Worm (Caenorhabditis elegans) whole organism, young adult: ENCODE results near the gene nhr-138.

ENCODE experiments used
- B0019.2 ChIP-seq: fragments of 200-800 bp; sonication (Bioruptor generic); conservative IDR thresholded peaks from 2 replicates; pipeline ENCODE4 v1.3.6; 2022; ENCODE audit warnings: missing genetic modification reagents, missing genetic modification characterization, missing compliant biosample characterization
- B0261.1 ChIP-seq: sonication (generic microtip); optimal IDR thresholded peaks from 2 replicates; lab custom pipeline; 2016; ENCODE audit warnings: mild to moderate bottlenecking, missing genetic modification characterization, moderate library complexity, missing compliant biosample characterization
- F10E7.11 ChIP-seq: sonication (generic microtip); optimal IDR thresholded peaks from 2 replicates; lab custom pipeline; 2017; ENCODE audit warnings: mild to moderate bottlenecking, missing genetic modification characterization, moderate library complexity, missing compliant biosample characterization
- F52B5.7 ChIP-seq: sonication (generic microtip); optimal IDR thresholded peaks from 2 replicates; lab custom pipeline; 2016; ENCODE audit warnings: mild to moderate bottlenecking, missing genetic modification characterization, missing compliant biosample characterization
- F55B11.4 ChIP-seq: sonication (generic microtip); optimal IDR thresholded peaks from 2 replicates; lab custom pipeline; 2016; ENCODE audit warnings: missing compliant biosample characterization, missing genetic modification characterization, borderline replicate concordance; ENCODE audit not compliant: insufficient read depth
- T26A5.8 ChIP-seq: sonication (generic microtip); optimal IDR thresholded peaks from 2 replicates; lab custom pipeline; 2016; ENCODE audit warnings: missing genetic modification characterization, missing compliant biosample characterization
- cebp-1 ChIP-seq, 2 experiments: fragments of 200-800 bp in 1 of 2; sonication (Bioruptor generic) in 1 of 2; sonication (generic microtip) in 1 of 2; IDR thresholded peaks in 1 of 2; optimal IDR thresholded peaks in 1 of 2; 2 replicates each; pipeline versions ENCODE4 v1.3.6 to Lab custom; 2017 to 2022; ENCODE audit warnings: missing compliant biosample characterization in 2 of 2, missing genetic modification characterization in 2 of 2, mild to moderate bottlenecking in 1 of 2, missing genetic modification reagents in 1 of 2, moderate library complexity in 1 of 2
- ceh-27 ChIP-seq: fragments of 200-800 bp; sonication (Bioruptor generic); optimal IDR thresholded peaks from 2 replicates; lab custom pipeline; 2018; ENCODE audit warnings: mild to moderate bottlenecking, missing genetic modification characterization, moderate library complexity, missing compliant biosample characterization
- ceh-58 ChIP-seq: fragments of 200-800 bp; sonication (Bioruptor generic); IDR thresholded peaks from 2 replicates; pipeline ENCODE4 v1.3.6; 2022; ENCODE audit warnings: missing genetic modification characterization, missing compliant biosample characterization
- ceh-79 ChIP-seq: sonication (generic microtip); optimal IDR thresholded peaks from 2 replicates; lab custom pipeline; 2017; ENCODE audit warnings: mild to moderate bottlenecking, missing genetic modification characterization, missing compliant biosample characterization
- dox-1 ChIP-seq: fragments of 200-800 bp; sonication (Bioruptor generic); IDR thresholded peaks from 2 replicates; pipeline ENCODE4 v1.3.6; 2022; ENCODE audit warnings: missing genetic modification reagents, missing genetic modification characterization, missing compliant biosample characterization
- egl-18 ChIP-seq: fragments of 200-800 bp; sonication (Bioruptor generic); IDR thresholded peaks from 2 replicates; pipeline ENCODE4 v1.3.6; 2022; ENCODE audit warnings: missing genetic modification reagents, missing genetic modification characterization, missing compliant biosample characterization
- ets-4 ChIP-seq: fragments of 200-800 bp; sonication (Bioruptor generic); optimal IDR thresholded peaks from 2 replicates; lab custom pipeline; 2018; ENCODE audit warnings: mild to moderate bottlenecking, missing genetic modification characterization, missing compliant biosample characterization
- hlh-12 ChIP-seq: sonication (generic microtip); optimal IDR thresholded peaks from 2 replicates; lab custom pipeline; 2016; ENCODE audit warnings: missing genetic modification characterization, missing compliant biosample characterization
- hmg-20 ChIP-seq: fragments of 200-800 bp; sonication (Bioruptor generic); IDR thresholded peaks from 2 replicates; pipeline ENCODE4 v1.3.6; 2022; ENCODE audit warnings: missing genetic modification reagents, missing genetic modification characterization, missing compliant biosample characterization
- hrde-1 ChIP-seq: sonication (generic microtip); optimal IDR thresholded peaks from 2 replicates; lab custom pipeline; 2016; ENCODE audit warnings: missing genetic modification characterization, mild to moderate bottlenecking, missing compliant biosample characterization, moderate library complexity, missing genotype, missing genetic modification reagents, borderline replicate concordance
- lag-1 ChIP-seq: fragments of 200-800 bp; sonication (Bioruptor generic); IDR thresholded peaks from 2 replicates; pipeline ENCODE4 v1.3.6; 2022; ENCODE audit warnings: missing genetic modification reagents, missing genetic modification characterization, missing compliant biosample characterization
- let-607 ChIP-seq, 2 experiments: fragments of 200-800 bp in 1 of 2; sonication (Bioruptor generic) in 1 of 2; sonication (generic microtip) in 1 of 2; optimal IDR thresholded peaks; 2 replicates each; lab custom pipeline; 2016 to 2018; ENCODE audit warnings: mild to moderate bottlenecking in 2 of 2, missing compliant biosample characterization in 2 of 2, missing genetic modification characterization in 2 of 2, moderate library complexity in 2 of 2, missing genotype in 1 of 2
- lin-35 ChIP-seq, 3 experiments: fragments of 150-350 bp in 2 of 3; sonication (generic microtip) in 1 of 3; optimal IDR thresholded peaks; 2 replicates each; lab custom pipeline; 2014 to 2018; ENCODE audit warnings: missing biosample characterization in 3 of 3, missing genetic modification characterization in 3 of 3, missing genetic modification reagents in 3 of 3
- madf-3 ChIP-seq: fragments of 200-800 bp; sonication (Bioruptor generic); IDR thresholded peaks from 2 replicates; pipeline ENCODE4 v1.3.6; 2022; ENCODE audit warnings: missing genetic modification reagents, missing genetic modification characterization, missing compliant biosample characterization
- mel-28 ChIP-seq: sonication (generic microtip); optimal IDR thresholded peaks from 2 replicates; lab custom pipeline; 2016; ENCODE audit warnings: borderline replicate concordance, mild to moderate bottlenecking, missing genetic modification characterization, missing compliant biosample characterization
- mes-4 ChIP-seq: sonication (generic microtip); optimal IDR thresholded peaks from 2 replicates; lab custom pipeline; 2016; ENCODE audit warnings: missing genotype, missing genetic modification characterization, missing compliant biosample characterization
- nfya-2 ChIP-seq: fragments of 200-800 bp; sonication (Bioruptor generic); IDR thresholded peaks from 2 replicates; pipeline ENCODE4 v1.3.6; 2022; ENCODE audit warnings: missing genetic modification reagents, missing genetic modification characterization, missing compliant biosample characterization
- nhr-179 ChIP-seq: sonication (generic microtip); optimal IDR thresholded peaks from 2 replicates; lab custom pipeline; 2016; ENCODE audit warnings: mild to moderate bottlenecking, missing genetic modification characterization, missing compliant biosample characterization
- nhr-90 ChIP-seq: sonication (generic microtip); optimal IDR thresholded peaks from 2 replicates; lab custom pipeline; 2016; ENCODE audit warnings: missing genotype, mild to moderate bottlenecking, missing genetic modification characterization, missing compliant biosample characterization
- pha-4 ChIP-seq: fragments of 150-350 bp; sonication (generic microtip); optimal IDR thresholded peaks from 2 replicates; lab custom pipeline; 2014; ENCODE audit warnings: missing biosample characterization, missing genetic modification reagents, missing genetic modification characterization
- repo-1 ChIP-seq: sonication (generic microtip); optimal IDR thresholded peaks from 2 replicates; lab custom pipeline; 2017; ENCODE audit warnings: mild to moderate bottlenecking, missing genetic modification characterization, missing compliant biosample characterization
- snpc-1.1 ChIP-seq: sonication (generic microtip); optimal IDR thresholded peaks from 2 replicates; lab custom pipeline; 2017; ENCODE audit warnings: missing genetic modification characterization, mild to moderate bottlenecking, missing compliant biosample characterization, antibody characterized with exemption, moderate library complexity, missing genotype, missing genetic modification reagents; ENCODE audit not compliant: insufficient read depth
- snpc-4 ChIP-seq, 5 experiments: fragments of 150-350 bp in 1 of 5; sonication (generic microtip) in 4 of 5; optimal IDR thresholded peaks; 2 replicates each; lab custom pipeline; 2014 to 2018; ENCODE audit warnings: missing genetic modification characterization in 5 of 5, missing biosample characterization in 3 of 5, antibody characterized with exemption in 2 of 5, mild to moderate bottlenecking in 2 of 5, missing compliant biosample characterization in 2 of 5, missing genotype in 2 of 5, moderate library complexity in 2 of 5, missing genetic modification reagents in 1 of 5
- somi-1 ChIP-seq: fragments of 200-800 bp; sonication (Bioruptor generic); optimal IDR thresholded peaks from 2 replicates; lab custom pipeline; 2018; ENCODE audit warnings: mild to moderate bottlenecking, missing genetic modification characterization, missing compliant biosample characterization
- sptf-2 ChIP-seq: fragments of 200-800 bp; sonication (Bioruptor generic); optimal IDR thresholded peaks from 2 replicates; lab custom pipeline; 2018; ENCODE audit warnings: mild to moderate bottlenecking, missing genetic modification characterization, missing compliant biosample characterization
- xnd-1 ChIP-seq: sonication (generic microtip); optimal IDR thresholded peaks from 2 replicates; lab custom pipeline; 2016; ENCODE audit warnings: missing genotype, missing genetic modification reagents, missing genetic modification characterization, missing compliant biosample characterization
- ztf-6 ChIP-seq: fragments of 200-800 bp; sonication (Bioruptor generic); IDR thresholded peaks from 2 replicates; pipeline ENCODE4 v1.3.6; 2022; ENCODE audit warnings: missing genetic modification reagents, missing genetic modification characterization, missing compliant biosample characterization

Gene nhr-138

ce11 chrIV:9718396-9718795, 6.7 kb upstream of the nhr-138 start (continued):
- TF ChIP-seq dox-1 (GFP tag; lab: Robert Waterston, UW) (no peak), ceh-27 (GFP tag; lab: Kevin White, UChicago) (no peak), F52B5.7 (tag; lab: Kevin White, UChicago) (no peak), ets-4 (GFP tag; lab: Kevin White, UChicago) (no peak), lin-35 (GFP tag; optimal IDR thresholded peaks at IDR 0.05; lab: Kevin White, UChicago) (peak in 1 of 3 experiments; percentile 49), nhr-90 (tag; lab: Kevin White, UChicago) (no peak), xnd-1 (tag; lab: Kevin White, UChicago) (no peak), ceh-79 (tag; lab: Kevin White, UChicago) (no peak), B0019.2 (no peak), B0261.1 (no peak), F55B11.4 (tag; lab: Kevin White, UChicago) (no peak), lag-1 (GFP tag; lab: Robert Waterston, UW) (no peak)

ce11 chrIV:9723185-9723584, 1.9 kb upstream of the nhr-138 start:
- TF ChIP-seq nfya-2 (GFP tag; lab: Robert Waterston, UW) (no peak), hrde-1 (tag; lab: Kevin White, UChicago) (no peak), nhr-90 (tag; lab: Kevin White, UChicago) (no peak), madf-3 (GFP tag; lab: Robert Waterston, UW) (no peak)

ce11 chrIV:9725468-9725985, 476 bp downstream of the nhr-138 start:
- TF ChIP-seq mel-28 (tag; lab: Kevin White, UChicago) (no peak), ceh-58 (no peak), hmg-20 (GFP tag; lab: Robert Waterston, UW) (no peak), ztf-6 (no peak), snpc-4 (GFP tag; optimal IDR thresholded peaks at IDR 0.05; lab: Kevin White, UChicago) (no peak), snpc-4 (tag; optimal IDR thresholded peaks at IDR 0.05; lab: Kevin White, UChicago) (no peak), somi-1 (GFP tag; lab: Kevin White, UChicago) (no peak), cebp-1 (GFP tag; IDR thresholded peaks at IDR 0.05; lab: Robert Waterston, UW) (no peak), cebp-1 (tag; optimal IDR thresholded peaks at IDR 0.05; lab: Kevin White, UChicago) (no peak), T26A5.8 (tag; lab: Kevin White, UChicago) (no peak), F10E7.11 (tag; lab: Kevin White, UChicago) (no peak), sptf-2 (GFP tag; lab: Kevin White, UChicago) (no peak), snpc-1.1 (tag; lab: Kevin White, UChicago) (no peak), F52B5.7 (tag; lab: Kevin White, UChicago) (no peak), egl-18 (no peak), let-607 (tag; optimal IDR thresholded peaks at IDR 0.05; lab: Kevin White, UChicago) (no peak), hlh-12 (no peak), nhr-179 (tag; lab: Kevin White, UChicago) (no peak), pha-4 (no peak), repo-1 (tag; lab: Kevin White, UChicago) (no peak), mes-4 (tag; lab: Kevin White, UChicago) (no peak)
